Worm (Caenorhabditis elegans) whole organism, L1 larva: ENCODE data around the gene F07G11.1.

Experiments used
- C04F5.9 ChIP-seq: sonication (generic microtip); optimal IDR thresholded peaks from 2 replicates; lab custom pipeline; 2016; ENCODE audit warnings: missing genetic modification characterization, missing compliant biosample characterization
- C34B4.2 ChIP-seq: sonication (generic microtip); optimal IDR thresholded peaks from 2 replicates; lab custom pipeline; 2017; ENCODE audit warnings: mild to moderate bottlenecking, missing genetic modification characterization, missing compliant biosample characterization
- F16B12.6 ChIP-seq: fragments of 150-350 bp; optimal IDR thresholded peaks from 2 replicates; lab custom pipeline; 2014; ENCODE audit warnings: missing biosample characterization, missing genetic modification characterization
- aha-1 ChIP-seq: fragments of 150-350 bp; optimal IDR thresholded peaks from 2 replicates; lab custom pipeline; 2014; ENCODE audit warnings: missing biosample characterization, missing genetic modification characterization
- alr-1 ChIP-seq: fragments of 200-800 bp; sonication (Bioruptor generic); optimal IDR thresholded peaks from 2 replicates; lab custom pipeline; 2018; ENCODE audit warnings: borderline replicate concordance, mild to moderate bottlenecking, missing genetic modification characterization, missing compliant biosample characterization
- ceh-90 ChIP-seq: sonication (generic microtip); optimal IDR thresholded peaks from 2 replicates; lab custom pipeline; 2016; ENCODE audit warnings: missing genetic modification characterization, missing compliant biosample characterization
- ces-1 ChIP-seq: fragments of 150-350 bp; optimal IDR thresholded peaks from 2 replicates; lab custom pipeline; 2014; ENCODE audit warnings: missing biosample characterization, missing genetic modification reagents, missing genetic modification characterization
- dpl-1 ChIP-seq, 3 experiments: fragments of 150-350 bp in 2 of 3; sonication (generic microtip) in 1 of 3; optimal IDR thresholded peaks; 2 replicates each; lab custom pipeline; 2014 to 2017; ENCODE audit warnings: missing biosample characterization in 3 of 3, missing genetic modification characterization in 3 of 3, missing genetic modification reagents in 3 of 3
- dsc-1 ChIP-seq: sonication (generic microtip); optimal IDR thresholded peaks from 2 replicates; lab custom pipeline; 2016; ENCODE audit warnings: mild to moderate bottlenecking, missing genetic modification characterization, missing compliant biosample characterization
- efl-1 ChIP-seq, 4 experiments: fragments of 150-350 bp; optimal IDR thresholded peaks in 3 of 4; peaks in 1 of 4; 1 replicate in 1 of 4; 2 replicates in 3 of 4; lab custom pipeline; 2014; ENCODE audit warnings: missing biosample characterization in 2 of 4, missing genetic modification characterization in 2 of 4, missing genetic modification reagents in 2 of 4
- egl-27 ChIP-seq, 2 experiments: fragments of 150-350 bp in 1 of 2; sonication (generic microtip); optimal IDR thresholded peaks; 3 replicates each; lab custom pipeline; 2017 to 2018; ENCODE audit warnings: missing biosample characterization in 2 of 2, missing genetic modification characterization in 2 of 2, missing genetic modification reagents in 2 of 2
- elt-2 ChIP-seq: sonication (generic microtip); optimal IDR thresholded peaks from 2 replicates; lab custom pipeline; 2016; ENCODE audit warnings: missing genetic modification characterization, mild to moderate bottlenecking, inconsistent platforms, missing compliant biosample characterization, missing genetic modification reagents
- fkh-8 ChIP-seq: sonication (generic microtip); optimal IDR thresholded peaks from 2 replicates; lab custom pipeline; 2016; ENCODE audit warnings: mild to moderate bottlenecking, missing genetic modification characterization, missing compliant biosample characterization
- fos-1 ChIP-seq: fragments of 150-350 bp; optimal IDR thresholded peaks from 2 replicates; lab custom pipeline; 2014; ENCODE audit warnings: missing biosample characterization, missing genetic modification characterization
- grh-1 ChIP-seq: fragments of 200-800 bp; sonication (Bioruptor generic); IDR thresholded peaks from 2 replicates; pipeline ENCODE4 v1.3.6; 2022; ENCODE audit warnings: missing genetic modification reagents, missing genetic modification characterization, missing compliant biosample characterization
- hlh-17 ChIP-seq: fragments of 200-800 bp; sonication (Bioruptor generic); optimal IDR thresholded peaks from 2 replicates; lab custom pipeline; 2018; ENCODE audit warnings: missing genetic modification characterization, mild to moderate bottlenecking, missing compliant biosample characterization, moderate library complexity, borderline replicate concordance
- lin-13 ChIP-seq: fragments of 150-350 bp; optimal IDR thresholded peaks from 2 replicates; lab custom pipeline; 2014; ENCODE audit warnings: missing biosample characterization, missing genetic modification reagents, missing genetic modification characterization
- lin-35 ChIP-seq, 2 experiments: fragments of 150-350 bp; optimal IDR thresholded peaks; 2 replicates each; lab custom pipeline; 2014; ENCODE audit warnings: missing biosample characterization in 2 of 2, missing genetic modification characterization in 2 of 2, missing genetic modification reagents in 2 of 2
- lin-39 ChIP-seq: fragments of 150-350 bp; optimal IDR thresholded peaks from 2 replicates; lab custom pipeline; 2014; ENCODE audit warnings: missing biosample characterization, missing genetic modification reagents, missing genetic modification characterization
- lsy-2 ChIP-seq, 2 experiments: fragments of 150-350 bp; optimal IDR thresholded peaks; 2 replicates each; lab custom pipeline; 2014; ENCODE audit warnings: missing biosample characterization in 2 of 2, missing genetic modification characterization in 2 of 2
- nhr-11 ChIP-seq: fragments of 150-350 bp; optimal IDR thresholded peaks from 2 replicates; lab custom pipeline; 2014; ENCODE audit warnings: missing biosample characterization, missing genetic modification characterization
- nhr-12 ChIP-seq: sonication (generic microtip); optimal IDR thresholded peaks from 2 replicates; lab custom pipeline; 2017; ENCODE audit warnings: missing biosample characterization, missing genetic modification characterization
- nhr-19 ChIP-seq: fragments of 200-800 bp; sonication (Bioruptor generic); conservative IDR thresholded peaks from 2 replicates; pipeline ENCODE4 v1.3.6; 2022; ENCODE audit warnings: missing genetic modification characterization, missing compliant biosample characterization
- nhr-237 ChIP-seq: fragments of 150-350 bp; optimal IDR thresholded peaks from 2 replicates; lab custom pipeline; 2014; ENCODE audit warnings: missing biosample characterization, missing genetic modification characterization
- nhr-90 ChIP-seq: sonication (generic microtip); optimal IDR thresholded peaks from 2 replicates; lab custom pipeline; 2016; ENCODE audit warnings: mild to moderate bottlenecking, missing genetic modification characterization, missing compliant biosample characterization; ENCODE audit not compliant: poor library complexity
- pax-3 ChIP-seq: fragments of 200-800 bp; sonication (Bioruptor generic); optimal IDR thresholded peaks from 2 replicates; lab custom pipeline; 2018; ENCODE audit warnings: mild to moderate bottlenecking, missing genetic modification characterization, moderate library complexity, missing compliant biosample characterization
- pqm-1 ChIP-seq: sonication (generic microtip); optimal IDR thresholded peaks from 3 replicates; lab custom pipeline; 2017; ENCODE audit warnings: missing biosample characterization, missing genetic modification characterization
- snpc-4 ChIP-seq: fragments of 150-350 bp; optimal IDR thresholded peaks from 2 replicates; lab custom pipeline; 2014; ENCODE audit warnings: missing biosample characterization, missing genetic modification characterization
- sptf-1 ChIP-seq: fragments of 150-350 bp; optimal IDR thresholded peaks from 2 replicates; lab custom pipeline; 2014; ENCODE audit warnings: missing biosample characterization, missing genetic modification characterization
- unc-130 ChIP-seq: fragments of 150-350 bp; optimal IDR thresholded peaks from 2 replicates; lab custom pipeline; 2017; ENCODE audit warnings: missing biosample characterization, missing genetic modification characterization, inconsistent platforms
- unc-30 ChIP-seq: sonication (generic microtip); optimal IDR thresholded peaks from 2 replicates; lab custom pipeline; 2017; ENCODE audit warnings: missing biosample characterization, missing genetic modification characterization
- unc-62 ChIP-seq: fragments of 150-350 bp; optimal IDR thresholded peaks from 2 replicates; lab custom pipeline; 2014; ENCODE audit warnings: missing biosample characterization, missing genetic modification reagents, missing genetic modification characterization
- unc-98 ChIP-seq: fragments of 200-800 bp; sonication (Bioruptor generic); IDR thresholded peaks from 2 replicates; pipeline ENCODE4 v1.3.6; 2022; ENCODE audit warnings: missing genetic modification characterization, missing compliant biosample characterization
- zag-1 ChIP-seq: fragments of 150-350 bp; optimal IDR thresholded peaks from 2 replicates; lab custom pipeline; 2014; ENCODE audit warnings: missing biosample characterization, missing genetic modification characterization

Gene F07G11.1

DNA sequence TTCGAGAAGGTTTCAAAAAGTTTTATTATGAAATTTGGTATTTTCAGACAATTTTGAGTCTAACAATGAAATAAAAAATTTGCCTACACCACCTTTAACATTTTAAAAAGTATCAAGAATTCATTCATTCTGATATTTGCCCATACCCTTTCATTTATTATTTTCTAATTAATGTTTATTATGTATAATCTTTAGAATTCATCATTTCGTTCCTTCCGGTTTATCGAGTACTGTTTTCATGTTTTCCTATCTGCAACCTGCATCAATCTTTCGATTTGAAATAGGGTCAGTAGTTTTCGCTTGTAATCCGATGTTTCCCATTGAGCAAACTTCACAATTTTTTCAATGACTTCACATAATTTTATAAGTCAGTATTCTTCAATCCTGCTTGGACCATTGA, 37.8 kb upstream of the F07G11.1 start, which contains the start of gene C13A2.6:
C13A2.6 (plus strand) TSS at position 301 of the 400 bp plus-strand sequence.
- TF ChIP-seq grh-1 (GFP tag; lab: Robert Waterston, UW) (no peak), lin-35 (GFP tag; optimal IDR thresholded peaks at IDR 0.05; lab: Kevin White, UChicago) (no peak), nhr-237 (no peak), C04F5.9 (tag; lab: Kevin White, UChicago) (no peak), unc-130 (tag; lab: Kevin White, UChicago) (no peak), pqm-1 (tag; lab: Kevin White, UChicago) (no peak), nhr-11 (tag; lab: Kevin White, UChicago) (no peak), aha-1 (no peak), alr-1 (tag; lab: Kevin White, UChicago) (no peak), egl-27 (tag; optimal IDR thresholded peaks at IDR 0.05; lab: Kevin White, UChicago) (no peak), C34B4.2 (tag; lab: Kevin White, UChicago) (no peak), lsy-2 (tag; optimal IDR thresholded peaks at IDR 0.05; lab: Kevin White, UChicago) (no peak), nhr-90 (tag; lab: Kevin White, UChicago) (no peak), ceh-90 (tag; lab: Kevin White, UChicago) (no peak), elt-2 (tag; lab: Kevin White, UChicago) (no peak), dpl-1 (GFP tag; optimal IDR thresholded peaks at IDR 0.05; lab: Kevin White, UChicago) (no peak)

DNA sequence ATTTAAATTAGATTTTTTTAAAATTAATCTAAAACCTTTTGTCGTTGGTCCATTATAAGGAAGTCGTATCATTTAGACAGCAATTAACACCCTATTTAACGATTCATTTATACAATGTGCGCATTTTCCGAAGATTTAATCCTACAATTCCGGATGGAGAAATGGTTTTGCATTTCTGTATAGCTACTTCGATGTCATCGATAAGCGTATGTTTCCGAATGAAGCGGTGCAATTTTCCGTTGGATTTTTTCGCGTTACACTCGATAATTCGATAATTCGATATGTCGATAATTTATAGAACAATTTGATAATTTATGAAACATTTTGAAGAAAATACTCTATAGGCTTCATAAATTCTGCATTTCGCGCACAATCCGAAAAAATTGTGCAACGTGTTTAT, 32.2 kb upstream of the F07G11.1 start, which contains the start of gene C13A2.10:
C13A2.10 (minus strand) TSS at position 101 of the 400 bp plus-strand sequence.
- TF ChIP-seq ces-1: no peak
- TF ChIP-seq, all 84 proteins: peak for 0

DNA sequence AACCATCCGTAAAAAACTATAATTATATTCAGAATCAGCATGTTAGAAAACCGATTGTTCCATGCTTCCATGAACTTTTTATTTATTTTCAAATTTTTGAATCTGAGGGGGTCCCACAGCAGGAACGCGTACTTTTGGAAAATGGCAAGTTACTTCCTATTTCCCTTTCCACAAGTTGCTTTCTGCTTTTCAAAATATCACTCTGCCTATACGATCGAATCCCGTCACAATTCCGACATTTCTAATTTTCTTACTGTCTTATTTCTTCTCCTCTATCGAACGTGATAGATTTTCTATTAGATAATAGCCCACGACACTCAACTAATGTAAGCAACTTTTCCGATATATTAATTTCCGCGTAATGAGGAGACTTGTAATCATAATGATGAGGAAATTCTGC, 31.7 kb upstream of the F07G11.1 start, which contains the start of gene C13A2.5:
C13A2.5 (plus strand) TSS at position 301 of the 400 bp plus-strand sequence.
- TF ChIP-seq aha-1 (no peak), nhr-19 (no peak), efl-1 (optimal IDR thresholded peaks at IDR 0.05; lab: Kevin White, UChicago) (no peak), efl-1 (GFP tag; optimal IDR thresholded peaks at IDR 0.05 in 1 of 2; lab: Kevin White, UChicago) (no peak), lin-13 (GFP tag; lab: Kevin White, UChicago) (no peak), zag-1 (tag; lab: Kevin White, UChicago) (no peak), unc-98 (GFP tag; lab: Robert Waterston, UW) (no peak), nhr-90 (tag; lab: Kevin White, UChicago) (no peak), nhr-11 (tag; lab: Kevin White, UChicago) (no peak), dsc-1 (tag; lab: Kevin White, UChicago) (no peak), unc-62 (GFP tag; lab: Kevin White, UChicago) (no peak), F16B12.6 (no peak)

DNA sequence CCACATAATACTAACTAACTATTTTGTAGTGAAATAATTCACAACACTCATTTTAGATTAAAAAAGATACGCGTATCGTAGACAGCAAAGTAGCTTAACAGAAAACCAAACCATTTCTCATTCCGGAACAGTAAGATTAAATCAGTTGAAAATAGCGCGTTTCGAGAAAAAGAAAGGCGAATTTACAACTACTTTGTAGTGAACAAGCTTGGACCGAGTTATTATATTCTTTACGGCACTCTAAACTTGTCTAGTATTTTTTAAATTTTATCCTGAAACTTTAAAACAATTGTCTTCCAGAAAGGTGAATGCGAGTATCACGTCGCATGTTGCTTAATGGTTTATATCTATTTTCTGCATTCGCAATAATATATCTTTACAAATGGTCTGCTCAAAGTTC, 28.1 kb upstream of the F07G11.1 start, which contains the start of gene C13A2.4:
C13A2.4 (plus strand) TSS at position 301 of the 400 bp plus-strand sequence.
- no peak for TF ChIP-seq efl-1 (optimal IDR thresholded peaks at IDR 0.05; lab: Kevin White, UChicago)
- TF ChIP-seq efl-1 (GFP tag; optimal IDR thresholded peaks at IDR 0.05 in 1 of 2; lab: Kevin White, UChicago): peak in 1 of 2 experiments; percentile 23
- TF ChIP-seq snpc-4 (tag; lab: Kevin White, UChicago): no peak

DNA sequence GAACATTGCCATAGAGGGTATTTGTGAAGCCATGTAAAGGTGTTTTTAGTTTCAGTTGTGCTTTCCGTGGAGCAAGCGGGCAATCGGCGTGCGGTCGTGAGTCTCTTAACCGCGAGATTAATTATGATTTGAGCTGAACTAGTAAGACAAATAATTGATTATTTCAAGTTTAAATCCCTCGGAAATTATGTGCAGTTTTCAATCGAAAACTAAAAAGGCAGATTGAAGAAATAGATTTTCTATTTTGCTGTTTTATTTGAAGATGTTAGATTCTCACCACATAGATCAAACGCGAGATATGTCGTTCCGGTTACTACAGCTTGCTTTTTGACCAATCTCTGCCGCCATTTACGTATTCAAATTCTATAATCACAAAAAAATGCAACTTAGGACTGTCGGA, 25.2 kb upstream of the F07G11.1 start, which contains the start of gene C13A2.3:
C13A2.3 (plus strand) TSS at position 301 of the 400 bp plus-strand sequence.
- TF ChIP-seq lin-39 (tag; lab: Kevin White, UChicago) (no peak), hlh-17 (no peak), pax-3 (no peak), nhr-12 (tag; lab: Kevin White, UChicago) (no peak), fos-1 (tag; lab: Kevin White, UChicago) (no peak), fkh-8 (tag; lab: Kevin White, UChicago) (no peak), sptf-1 (tag; lab: Kevin White, UChicago) (no peak), unc-30 (no peak)
